Worm (Caenorhabditis elegans) whole organism, L4/young adult: Measurements from ENCODE around the gene Y17G7B.20.

ENCODE experiments used
- dao-5 ChIP-seq: sonication (generic microtip); optimal IDR thresholded peaks from 2 replicates; lab custom pipeline; 2016; ENCODE audit warnings: missing genotype, missing genetic modification characterization, moderate library complexity, missing compliant biosample characterization
- him-1 ChIP-seq: sonication (generic microtip); optimal IDR thresholded peaks from 2 replicates; lab custom pipeline; 2016; ENCODE audit warnings: missing genotype, missing genetic modification reagents, missing genetic modification characterization, missing compliant biosample characterization

- TF ChIP-seq him-1 (tag; lab: Kevin White, UChicago) (no peak), dao-5 (no peak)
Measured at ce11 chrII:11971009-11971636, 8.5 kb downstream of the Y17G7B.20 start.
